Worm (Caenorhabditis elegans) whole organism, young adult: ENCODE data around the gene Y73F8A.5.
A peak's percentile ranks its signal among the peaks of the same experiment; 100 is the strongest.

Experiments used
- B0019.2 ChIP-seq: fragments of 200-800 bp; sonication (Bioruptor generic); conservative IDR thresholded peaks from 2 replicates; pipeline ENCODE4 v1.3.6; 2022; ENCODE audit warnings: missing genetic modification reagents, missing genetic modification characterization, missing compliant biosample characterization
- B0261.1 ChIP-seq: sonication (generic microtip); optimal IDR thresholded peaks from 2 replicates; lab custom pipeline; 2016; ENCODE audit warnings: mild to moderate bottlenecking, missing genetic modification characterization, moderate library complexity, missing compliant biosample characterization
- B0336.3 ChIP-seq: fragments of 200-800 bp; sonication (Bioruptor generic); IDR thresholded peaks from 2 replicates; pipeline ENCODE4 v1.3.6; 2022; ENCODE audit warnings: missing genetic modification characterization, missing compliant biosample characterization
- D2030.7 ChIP-seq: fragments of 200-800 bp; sonication (Bioruptor generic); IDR thresholded peaks from 2 replicates; pipeline ENCODE4 v1.3.6; 2022; ENCODE audit warnings: missing genetic modification reagents, missing genetic modification characterization, missing compliant biosample characterization
- F10E7.11 ChIP-seq: sonication (generic microtip); optimal IDR thresholded peaks from 2 replicates; lab custom pipeline; 2017; ENCODE audit warnings: mild to moderate bottlenecking, missing genetic modification characterization, moderate library complexity, missing compliant biosample characterization
- F49E8.2 ChIP-seq: sonication (generic microtip); optimal IDR thresholded peaks from 3 replicates; lab custom pipeline; 2017; ENCODE audit warnings: missing genetic modification characterization, mild to moderate bottlenecking, missing compliant biosample characterization, antibody characterized with exemption, moderate library complexity; ENCODE audit not compliant: insufficient read depth
- T07F8.4 ChIP-seq: sonication (generic microtip); optimal IDR thresholded peaks from 2 replicates; lab custom pipeline; 2016; ENCODE audit warnings: mild to moderate bottlenecking, missing genetic modification characterization, moderate library complexity, missing compliant biosample characterization
- T26A5.8 ChIP-seq: sonication (generic microtip); optimal IDR thresholded peaks from 2 replicates; lab custom pipeline; 2016; ENCODE audit warnings: missing genetic modification characterization, missing compliant biosample characterization
- Y95B8A.8 ChIP-seq: fragments of 200-800 bp; sonication (Bioruptor generic); IDR thresholded peaks from 2 replicates; pipeline ENCODE4 v1.3.6; 2022; ENCODE audit warnings: missing genetic modification reagents, missing genetic modification characterization, missing compliant biosample characterization
- akir-1 ChIP-seq: fragments of 200-800 bp; sonication (Bioruptor generic); optimal IDR thresholded peaks from 2 replicates; lab custom pipeline; 2018; ENCODE audit warnings: mild to moderate bottlenecking, missing genetic modification characterization, moderate library complexity, missing compliant biosample characterization
- aptf-2 ChIP-seq: fragments of 200-800 bp; sonication (Bioruptor generic); conservative IDR thresholded peaks from 2 replicates; pipeline ENCODE4 v1.3.6; 2022; ENCODE audit warnings: missing genetic modification reagents, missing genetic modification characterization, missing compliant biosample characterization
- athp-1 ChIP-seq: sonication (generic microtip); optimal IDR thresholded peaks from 2 replicates; lab custom pipeline; 2017; ENCODE audit warnings: mild to moderate bottlenecking, missing genetic modification characterization, missing compliant biosample characterization
- attf-6 ChIP-seq: fragments of 200-800 bp; sonication (Bioruptor generic); IDR thresholded peaks from 2 replicates; pipeline ENCODE4 v1.3.6; 2022; ENCODE audit warnings: missing genetic modification reagents, missing genetic modification characterization, missing compliant biosample characterization
- ccch-3 ChIP-seq: fragments of 200-800 bp; sonication (Bioruptor generic); optimal IDR thresholded peaks from 2 replicates; lab custom pipeline; 2018; ENCODE audit warnings: mild to moderate bottlenecking, missing genetic modification characterization, missing compliant biosample characterization
- cebp-1 ChIP-seq, 2 experiments: fragments of 200-800 bp in 1 of 2; sonication (Bioruptor generic) in 1 of 2; sonication (generic microtip) in 1 of 2; IDR thresholded peaks in 1 of 2; optimal IDR thresholded peaks in 1 of 2; 2 replicates each; pipeline versions ENCODE4 v1.3.6 to Lab custom; 2017 to 2022; ENCODE audit warnings: missing compliant biosample characterization in 2 of 2, missing genetic modification characterization in 2 of 2, mild to moderate bottlenecking in 1 of 2, missing genetic modification reagents in 1 of 2, moderate library complexity in 1 of 2
- ceh-40 ChIP-seq: fragments of 200-800 bp; sonication (Bioruptor generic); IDR thresholded peaks from 2 replicates; pipeline ENCODE4 v1.3.6; 2022; ENCODE audit warnings: missing genetic modification characterization, missing compliant biosample characterization
- die-1 ChIP-seq: sonication (generic microtip); optimal IDR thresholded peaks from 2 replicates; lab custom pipeline; 2016; ENCODE audit warnings: missing genotype, mild to moderate bottlenecking, missing genetic modification characterization, missing compliant biosample characterization
- dpff-1 ChIP-seq: sonication (generic microtip); optimal IDR thresholded peaks from 2 replicates; lab custom pipeline; 2017; ENCODE audit warnings: mild to moderate bottlenecking, missing genetic modification characterization, missing compliant biosample characterization
- dpl-1 ChIP-seq: fragments of 150-350 bp; optimal IDR thresholded peaks from 2 replicates; lab custom pipeline; 2014; ENCODE audit warnings: missing biosample characterization, missing genetic modification reagents, missing genetic modification characterization
- hlh-12 ChIP-seq: sonication (generic microtip); optimal IDR thresholded peaks from 2 replicates; lab custom pipeline; 2016; ENCODE audit warnings: missing genetic modification characterization, missing compliant biosample characterization
- hmg-1.2 ChIP-seq: fragments of 200-800 bp; sonication (Bioruptor generic); IDR thresholded peaks from 2 replicates; pipeline ENCODE4 v1.3.6; 2022; ENCODE audit warnings: missing genetic modification reagents, missing genetic modification characterization, missing compliant biosample characterization
- hrde-1 ChIP-seq: sonication (generic microtip); optimal IDR thresholded peaks from 2 replicates; lab custom pipeline; 2016; ENCODE audit warnings: missing genetic modification characterization, mild to moderate bottlenecking, missing compliant biosample characterization, moderate library complexity, missing genotype, missing genetic modification reagents, borderline replicate concordance
- hsf-1 ChIP-seq: fragments of 200-800 bp; sonication (Bioruptor generic); IDR thresholded peaks from 2 replicates; pipeline ENCODE4 v1.3.6; 2022; ENCODE audit warnings: missing genetic modification reagents, missing genetic modification characterization, missing compliant biosample characterization
- lag-1 ChIP-seq: fragments of 200-800 bp; sonication (Bioruptor generic); IDR thresholded peaks from 2 replicates; pipeline ENCODE4 v1.3.6; 2022; ENCODE audit warnings: missing genetic modification reagents, missing genetic modification characterization, missing compliant biosample characterization
- lin-35 ChIP-seq, 3 experiments: fragments of 150-350 bp in 2 of 3; sonication (generic microtip) in 1 of 3; optimal IDR thresholded peaks; 2 replicates each; lab custom pipeline; 2014 to 2018; ENCODE audit warnings: missing biosample characterization in 3 of 3, missing genetic modification characterization in 3 of 3, missing genetic modification reagents in 3 of 3
- lin-54 ChIP-seq: fragments of 200-800 bp; sonication (Bioruptor generic); optimal IDR thresholded peaks from 2 replicates; lab custom pipeline; 2018; ENCODE audit warnings: mild to moderate bottlenecking, missing genetic modification characterization, missing compliant biosample characterization
- lsl-1 ChIP-seq: fragments of 200-800 bp; sonication (Bioruptor generic); optimal IDR thresholded peaks from 2 replicates; lab custom pipeline; 2018; ENCODE audit warnings: mild to moderate bottlenecking, missing genetic modification characterization, moderate library complexity, missing compliant biosample characterization
- madf-6 ChIP-seq: fragments of 200-800 bp; sonication (Bioruptor generic); IDR thresholded peaks from 2 replicates; pipeline ENCODE4 v1.3.6; 2022; ENCODE audit warnings: missing genetic modification reagents, missing genetic modification characterization, missing compliant biosample characterization
- madf-8 ChIP-seq: fragments of 200-800 bp; sonication (Bioruptor generic); conservative IDR thresholded peaks from 2 replicates; pipeline ENCODE4 v1.3.6; 2022; ENCODE audit warnings: missing genetic modification reagents, missing genetic modification characterization, missing compliant biosample characterization
- mes-4 ChIP-seq: sonication (generic microtip); optimal IDR thresholded peaks from 2 replicates; lab custom pipeline; 2016; ENCODE audit warnings: missing genotype, missing genetic modification characterization, missing compliant biosample characterization
- nfya-2 ChIP-seq: fragments of 200-800 bp; sonication (Bioruptor generic); IDR thresholded peaks from 2 replicates; pipeline ENCODE4 v1.3.6; 2022; ENCODE audit warnings: missing genetic modification reagents, missing genetic modification characterization, missing compliant biosample characterization
- nhr-90 ChIP-seq: sonication (generic microtip); optimal IDR thresholded peaks from 2 replicates; lab custom pipeline; 2016; ENCODE audit warnings: missing genotype, mild to moderate bottlenecking, missing genetic modification characterization, missing compliant biosample characterization
- pbrm-1 ChIP-seq: fragments of 200-800 bp; sonication (Bioruptor generic); IDR thresholded peaks from 2 replicates; pipeline ENCODE4 v1.3.6; 2022; ENCODE audit warnings: missing genetic modification reagents, missing genetic modification characterization, missing compliant biosample characterization
- rcor-1 ChIP-seq: fragments of 200-800 bp; sonication (Bioruptor generic); IDR thresholded peaks from 2 replicates; pipeline ENCODE4 v1.3.6; 2022; ENCODE audit warnings: missing genetic modification reagents, missing genetic modification characterization, missing compliant biosample characterization
- repo-1 ChIP-seq: sonication (generic microtip); optimal IDR thresholded peaks from 2 replicates; lab custom pipeline; 2017; ENCODE audit warnings: mild to moderate bottlenecking, missing genetic modification characterization, missing compliant biosample characterization
- sdz-38 ChIP-seq: sonication (generic microtip); optimal IDR thresholded peaks from 2 replicates; lab custom pipeline; 2016; ENCODE audit warnings: missing genotype, missing genetic modification characterization, missing compliant biosample characterization
- snpc-1.1 ChIP-seq: sonication (generic microtip); optimal IDR thresholded peaks from 2 replicates; lab custom pipeline; 2017; ENCODE audit warnings: missing genetic modification characterization, mild to moderate bottlenecking, missing compliant biosample characterization, antibody characterized with exemption, moderate library complexity, missing genotype, missing genetic modification reagents; ENCODE audit not compliant: insufficient read depth
- snpc-1.3 ChIP-seq: sonication (generic microtip); optimal IDR thresholded peaks from 2 replicates; lab custom pipeline; 2017; ENCODE audit warnings: missing genetic modification characterization, mild to moderate bottlenecking, missing compliant biosample characterization, antibody characterized with exemption, moderate library complexity, missing genotype, missing genetic modification reagents; ENCODE audit not compliant: insufficient read depth
- snpc-3.4 ChIP-seq: sonication (generic microtip); optimal IDR thresholded peaks from 2 replicates; lab custom pipeline; 2017; ENCODE audit warnings: missing genetic modification characterization, mild to moderate bottlenecking, missing compliant biosample characterization, antibody characterized with exemption, moderate library complexity, missing genotype, missing genetic modification reagents
- snpc-4 ChIP-seq, 5 experiments: fragments of 150-350 bp in 1 of 5; sonication (generic microtip) in 4 of 5; optimal IDR thresholded peaks; 2 replicates each; lab custom pipeline; 2014 to 2018; ENCODE audit warnings: missing genetic modification characterization in 5 of 5, missing biosample characterization in 3 of 5, antibody characterized with exemption in 2 of 5, mild to moderate bottlenecking in 2 of 5, missing compliant biosample characterization in 2 of 5, missing genotype in 2 of 5, moderate library complexity in 2 of 5, missing genetic modification reagents in 1 of 5
- somi-1 ChIP-seq: fragments of 200-800 bp; sonication (Bioruptor generic); optimal IDR thresholded peaks from 2 replicates; lab custom pipeline; 2018; ENCODE audit warnings: mild to moderate bottlenecking, missing genetic modification characterization, missing compliant biosample characterization
- tbp1 ChIP-seq: fragments of 200-800 bp; sonication (Bioruptor generic); optimal IDR thresholded peaks from 2 replicates; lab custom pipeline; 2018; ENCODE audit warnings: mild to moderate bottlenecking, missing genetic modification characterization, missing compliant biosample characterization
- tlf-1 ChIP-seq: fragments of 200-800 bp; sonication (Bioruptor generic); optimal IDR thresholded peaks from 2 replicates; lab custom pipeline; 2018; ENCODE audit warnings: mild to moderate bottlenecking, missing genetic modification characterization, missing compliant biosample characterization
- unc-130 ChIP-seq: sonication (generic microtip); optimal IDR thresholded peaks from 2 replicates; lab custom pipeline; 2016; ENCODE audit warnings: missing genetic modification reagents, missing genetic modification characterization, missing compliant biosample characterization

Y73F8A.5 gene

DNA sequence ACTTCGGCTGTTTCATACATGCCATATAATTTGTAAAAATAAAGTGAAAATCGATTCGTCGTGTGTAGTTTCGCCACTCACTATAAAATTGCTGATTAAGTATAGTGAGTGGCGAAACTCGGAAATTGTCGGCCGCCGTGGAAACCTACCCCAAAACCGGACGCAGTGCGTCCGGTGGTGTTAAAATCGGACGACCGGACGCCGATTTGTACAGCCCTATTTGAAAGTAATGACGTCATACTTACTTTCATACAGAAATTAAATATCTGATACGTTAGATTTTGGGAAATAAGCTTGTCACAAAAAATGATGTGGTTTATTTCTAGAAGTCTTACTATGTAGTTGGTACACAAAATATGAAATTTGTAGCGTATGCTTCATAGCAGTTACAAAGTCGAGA is 25.4 kb upstream of the Y73F8A.5 start (continued):
- no peak for TF ChIP-seq somi-1 (GFP tag; lab: Kevin White, UChicago)
- no peak for TF ChIP-seq akir-1 (GFP tag; lab: Kevin White, UChicago)
- TF ChIP-seq athp-1, result no peak
- TF ChIP-seq tlf-1, result no peak
- peak; percentile 95 for TF ChIP-seq snpc-4 (GFP tag; optimal IDR thresholded peaks at IDR 0.05; lab: Kevin White, UChicago)
- peak; percentile 96 to 99 (median 96) for TF ChIP-seq snpc-4 (tag; optimal IDR thresholded peaks at IDR 0.05; lab: Kevin White, UChicago)
- TF ChIP-seq D2030.7, result peak; percentile 69
- peak; percentile 62; the same call in 1 of the 2 replicates for TF ChIP-seq hsf-1 (GFP tag; lab: Robert Waterston, UW)
- peak; percentile 81 for TF ChIP-seq madf-6 (GFP tag; lab: Robert Waterston, UW)
- TF ChIP-seq lsl-1 (GFP tag; lab: Kevin White, UChicago), result peak; percentile 5
- TF ChIP-seq lag-1 (GFP tag; lab: Robert Waterston, UW), result no peak
- peak; percentile 84 for TF ChIP-seq hmg-1.2 (GFP tag; lab: Robert Waterston, UW)
- TF ChIP-seq hlh-12, result no peak
- TF ChIP-seq ceh-40 (GFP tag; lab: Robert Waterston, UW), result no peak
- TF ChIP-seq T07F8.4, result no peak

- TF ChIP-seq unc-130 (GFP tag; lab: Kevin White, UChicago) (no peak), hsf-1 (GFP tag; lab: Robert Waterston, UW) (no peak), ceh-40 (GFP tag; lab: Robert Waterston, UW) (no peak), snpc-4 (GFP tag; optimal IDR thresholded peaks at IDR 0.05; lab: Kevin White, UChicago) (peak; percentile 93), snpc-4 (tag; optimal IDR thresholded peaks at IDR 0.05; lab: Kevin White, UChicago) (peak; percentile 25 to 98 (median 96)), aptf-2 (no peak), T26A5.8 (tag; lab: Kevin White, UChicago) (no peak), snpc-1.1 (tag; lab: Kevin White, UChicago) (peak; percentile 57), snpc-3.4 (peak; percentile 13), F49E8.2 (tag; lab: Kevin White, UChicago) (peak; percentile 22), F10E7.11 (no peak), D2030.7 (peak; percentile 64), cebp-1 (GFP tag; IDR thresholded peaks at IDR 0.05; lab: Robert Waterston, UW) (no peak), cebp-1 (tag; optimal IDR thresholded peaks at IDR 0.05; lab: Kevin White, UChicago) (no peak), snpc-1.3 (tag; lab: Kevin White, UChicago) (peak; percentile 77), B0261.1 (tag; lab: Kevin White, UChicago) (peak; percentile 65), ccch-3 (GFP tag; lab: Kevin White, UChicago) (no peak), nhr-90 (tag; lab: Kevin White, UChicago) (no peak), dpl-1 (GFP tag; lab: Kevin White, UChicago) (no peak), dpff-1 (no peak), nfya-2 (GFP tag; lab: Robert Waterston, UW) (no peak), sdz-38 (no peak), lin-35 (GFP tag; optimal IDR thresholded peaks at IDR 0.05; lab: Kevin White, UChicago) (peak in 1 of 3 experiments; percentile 0), B0336.3 (GFP tag; lab: Robert Waterston, UW) (no peak), B0019.2 (GFP tag; lab: Robert Waterston, UW) (0 out of 2 replicates have a peak, but pooled peaks have one; percentile 12), pbrm-1 (GFP tag; lab: Robert Waterston, UW) (0 out of 2 replicates have a peak, but pooled peaks have one; percentile 71), Y95B8A.8 (no peak), lin-54 (GFP tag; lab: Kevin White, UChicago) (peak; percentile 49), attf-6 (GFP tag; lab: Robert Waterston, UW) (peak; percentile 99), rcor-1 (GFP tag; lab: Robert Waterston, UW) (peak; percentile 61), repo-1 (tag; lab: Kevin White, UChicago) (no peak), mes-4 (no peak), tbp1 (GFP tag; lab: Kevin White, UChicago) (peak; percentile 88), hrde-1 (tag; lab: Kevin White, UChicago) (no peak), madf-8 (GFP tag; lab: Robert Waterston, UW) (no peak), die-1 (tag; lab: Kevin White, UChicago) (no peak)
Measured at ce11 chrIV:15234943-15235605, 24.6 kb upstream of the Y73F8A.5 start, which contains the start of gene pkd-2. pkd-2 (minus strand) TSS chrIV:15234993.
